Fruit fly (Drosophila melanogaster): ENCODE data around the gene CG17104.

DNA sequence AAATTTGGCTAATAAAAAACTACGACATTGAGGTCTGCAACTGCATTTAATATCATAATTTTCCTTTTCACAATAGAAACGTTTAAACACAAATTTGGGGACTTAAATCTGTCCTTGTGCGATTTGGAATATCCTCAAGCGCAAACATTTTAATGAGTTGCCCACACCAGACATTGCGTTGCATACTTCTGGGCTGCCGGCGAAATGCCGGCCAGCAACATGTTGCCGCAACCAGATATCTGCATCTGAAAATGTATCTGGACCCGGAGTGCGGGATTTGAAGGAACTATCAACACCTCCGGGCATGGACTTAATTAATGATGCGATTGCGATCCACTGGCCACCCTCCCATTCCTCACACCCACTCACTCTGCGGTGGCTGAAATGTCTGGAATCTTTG is 22.5 kb upstream of the CG17104 start:
- no peak for TF ChIP-seq CTCF (optimal IDR thresholded peaks at IDR 0.05)
- no peak for TF ChIP-seq CG8478 (optimal IDR thresholded peaks at IDR 0.05)

All from S2 (cell line).